Worm (Caenorhabditis elegans): ENCODE measurements around the gene F19G12.1.

- peak; percentile 72 for TF ChIP-seq W03F9.2 (tag; optimal IDR thresholded peaks at IDR 0.05)
- TF ChIP-seq him-1 (tag; optimal IDR thresholded peaks at IDR 0.05) = peak; percentile 80
- peak; percentile 62 for TF ChIP-seq dao-5 (tag; optimal IDR thresholded peaks at IDR 0.05)
These were observed 15.9 kb downstream of the F19G12.1 start, which contains the start of gene zfp-3 for ce11 chrX:1446593-1447141.

Data from whole organism, L4/young adult.